Worm (Caenorhabditis elegans) whole organism, L3 larva: ENCODE measurements around the gene T28D9.11.

Source experiments
- R02D3.7 ChIP-seq: fragments of 150-350 bp; optimal IDR thresholded peaks from 2 replicates; lab custom pipeline; 2014; ENCODE audit warnings: missing biosample characterization, missing genetic modification characterization
- ZK546.5 ChIP-seq: sonication (generic microtip); optimal IDR thresholded peaks from 2 replicates; lab custom pipeline; 2017; ENCODE audit warnings: missing biosample characterization, missing genetic modification characterization
- aly-2 ChIP-seq: fragments of 150-350 bp; optimal IDR thresholded peaks from 2 replicates; lab custom pipeline; 2014; ENCODE audit warnings: missing biosample characterization, missing genetic modification characterization
- ama-1 ChIP-seq: fragments of 150-350 bp; optimal IDR thresholded peaks from 2 replicates; lab custom pipeline; 2018
- ceh-16 ChIP-seq: sonication (generic microtip); optimal IDR thresholded peaks from 2 replicates; lab custom pipeline; 2017; ENCODE audit warnings: missing biosample characterization, missing genetic modification characterization
- ceh-28 ChIP-seq: fragments of 150-350 bp; optimal IDR thresholded peaks from 2 replicates; lab custom pipeline; 2014; ENCODE audit warnings: missing biosample characterization, missing genetic modification reagents, missing genetic modification characterization
- ceh-82 ChIP-seq: fragments of 150-350 bp; optimal IDR thresholded peaks from 2 replicates; lab custom pipeline; 2014; ENCODE audit warnings: missing biosample characterization, missing genetic modification characterization
- ceh-9 ChIP-seq: sonication (generic microtip); optimal IDR thresholded peaks from 2 replicates; lab custom pipeline; 2018; ENCODE audit warnings: missing biosample characterization, missing genetic modification characterization
- egl-27 ChIP-seq: sonication (generic microtip); optimal IDR thresholded peaks from 4 replicates; lab custom pipeline; 2017; ENCODE audit warnings: missing biosample characterization, missing genetic modification reagents, missing genetic modification characterization
- egl-5 ChIP-seq: fragments of 150-350 bp; optimal IDR thresholded peaks from 2 replicates; lab custom pipeline; 2017; ENCODE audit warnings: missing biosample characterization, missing genetic modification reagents, missing genetic modification characterization, inconsistent platforms
- elt-1 ChIP-seq: fragments of 150-350 bp; optimal IDR thresholded peaks from 2 replicates; lab custom pipeline; 2014; ENCODE audit warnings: missing biosample characterization, missing genetic modification characterization
- elt-2 ChIP-seq: sonication (generic microtip); optimal IDR thresholded peaks from 2 replicates; lab custom pipeline; 2016; ENCODE audit warnings: missing genetic modification reagents, mild to moderate bottlenecking, missing genetic modification characterization, missing compliant biosample characterization
- eor-1 ChIP-seq, 2 experiments: fragments of 150-350 bp; optimal IDR thresholded peaks; 2 replicates each; lab custom pipeline; 2014 to 2018; ENCODE audit warnings: missing biosample characterization in 2 of 2, missing genetic modification characterization in 2 of 2
- fkh-10 ChIP-seq: sonication (generic microtip); optimal IDR thresholded peaks from 2 replicates; lab custom pipeline; 2017; ENCODE audit warnings: missing biosample characterization, missing genetic modification reagents, missing genetic modification characterization
- fkh-2 ChIP-seq: fragments of 150-350 bp; optimal IDR thresholded peaks from 2 replicates; lab custom pipeline; 2014; ENCODE audit warnings: missing biosample characterization, missing genetic modification reagents, missing genetic modification characterization
- jun-1 ChIP-seq: fragments of 150-350 bp; optimal IDR thresholded peaks from 2 replicates; lab custom pipeline; 2014; ENCODE audit warnings: missing biosample characterization, missing genetic modification reagents, missing genetic modification characterization
- lin-15B ChIP-seq: fragments of 150-350 bp; optimal IDR thresholded peaks from 2 replicates; lab custom pipeline; 2014; ENCODE audit warnings: missing biosample characterization, missing genetic modification characterization
- lin-39 ChIP-seq: fragments of 150-350 bp; optimal IDR thresholded peaks from 2 replicates; lab custom pipeline; 2018; ENCODE audit warnings: missing biosample characterization, missing genetic modification reagents, missing genetic modification characterization
- lsy-12 ChIP-seq: sonication (generic microtip); optimal IDR thresholded peaks from 2 replicates; lab custom pipeline; 2016; ENCODE audit warnings: mild to moderate bottlenecking, missing genetic modification characterization, missing compliant biosample characterization
- mdl-1 ChIP-seq: fragments of 150-350 bp; optimal IDR thresholded peaks from 2 replicates; lab custom pipeline; 2014; ENCODE audit warnings: missing biosample characterization, missing genetic modification characterization
- mml-1 ChIP-seq: fragments of 150-350 bp; sonication (generic microtip); optimal IDR thresholded peaks from 3 replicates; lab custom pipeline; 2014; ENCODE audit warnings: missing biosample characterization, missing genetic modification characterization
- nfya-1 ChIP-seq: sonication (generic microtip); optimal IDR thresholded peaks from 2 replicates; lab custom pipeline; 2017; ENCODE audit warnings: missing genetic modification characterization, mild to moderate bottlenecking, missing compliant biosample characterization, antibody characterized with exemption, moderate library complexity; ENCODE audit not compliant: insufficient read depth
- nhr-11 ChIP-seq: fragments of 150-350 bp; optimal IDR thresholded peaks from 2 replicates; lab custom pipeline; 2014; ENCODE audit warnings: missing biosample characterization, missing genetic modification characterization
- nhr-12 ChIP-seq: fragments of 150-350 bp; optimal IDR thresholded peaks from 2 replicates; lab custom pipeline; 2014; ENCODE audit warnings: missing biosample characterization, missing genetic modification characterization
- nhr-237 ChIP-seq: fragments of 150-350 bp; optimal IDR thresholded peaks from 2 replicates; lab custom pipeline; 2014; ENCODE audit warnings: missing biosample characterization, missing genetic modification characterization
- nhr-25 ChIP-seq: sonication (generic microtip); optimal IDR thresholded peaks from 2 replicates; lab custom pipeline; 2017; ENCODE audit warnings: missing biosample characterization, missing genetic modification characterization
- nhr-28 ChIP-seq: fragments of 150-350 bp; optimal IDR thresholded peaks from 2 replicates; lab custom pipeline; 2014; ENCODE audit warnings: missing biosample characterization, missing genetic modification characterization
- nhr-43 ChIP-seq: sonication (generic microtip); optimal IDR thresholded peaks from 2 replicates; lab custom pipeline; 2016; ENCODE audit warnings: mild to moderate bottlenecking, missing genetic modification characterization, missing compliant biosample characterization; ENCODE audit not compliant: poor library complexity, severe bottlenecking
- nhr-67 ChIP-seq: fragments of 150-350 bp; optimal IDR thresholded peaks from 2 replicates; lab custom pipeline; 2014; ENCODE audit warnings: missing biosample characterization, missing genetic modification characterization
- nhr-77 ChIP-seq: fragments of 150-350 bp; optimal IDR thresholded peaks from 2 replicates; lab custom pipeline; 2014; ENCODE audit warnings: missing biosample characterization, missing genetic modification characterization
- pha-4 ChIP-seq: fragments of 150-350 bp; optimal IDR thresholded peaks from 2 replicates; lab custom pipeline; 2014; ENCODE audit warnings: missing biosample characterization, missing genetic modification reagents, missing genetic modification characterization
- pqm-1 ChIP-seq: fragments of 150-350 bp; optimal IDR thresholded peaks from 2 replicates; lab custom pipeline; 2017; ENCODE audit warnings: missing biosample characterization, missing genetic modification characterization, inconsistent platforms
- sea-2 ChIP-seq: fragments of 150-350 bp; sonication (generic microtip); optimal IDR thresholded peaks from 4 replicates; lab custom pipeline; 2014; ENCODE audit warnings: missing biosample characterization, missing genetic modification reagents, missing genetic modification characterization
- skn-1 ChIP-seq: fragments of 150-350 bp; optimal IDR thresholded peaks from 2 replicates; lab custom pipeline; 2014; ENCODE audit warnings: missing biosample characterization, missing genetic modification characterization
- snpc-4 ChIP-seq: fragments of 150-350 bp; optimal IDR thresholded peaks from 2 replicates; lab custom pipeline; 2014; ENCODE audit warnings: missing biosample characterization, missing genetic modification characterization
- unc-39 ChIP-seq: sonication (generic microtip); optimal IDR thresholded peaks from 4 replicates; lab custom pipeline; 2017; ENCODE audit warnings: missing biosample characterization, missing genetic modification characterization
- unc-62 ChIP-seq: fragments of 150-350 bp; sonication (generic microtip); optimal IDR thresholded peaks from 4 replicates; lab custom pipeline; 2014; ENCODE audit warnings: missing biosample characterization, missing genetic modification reagents, missing genetic modification characterization
- zag-1 ChIP-seq: fragments of 150-350 bp; optimal IDR thresholded peaks from 2 replicates; lab custom pipeline; 2014; ENCODE audit warnings: missing biosample characterization, missing genetic modification characterization
- ztf-4 ChIP-seq: fragments of 150-350 bp; optimal IDR thresholded peaks from 2 replicates; lab custom pipeline; 2014; ENCODE audit warnings: missing biosample characterization, missing genetic modification characterization

Gene T28D9.11

ce11 chrII:6521316-6521715 lies 29.5 kb upstream of the T28D9.11 start, which contains the start of gene toe-2:
TSS of gene toe-2 (minus strand) at chrII:6521385.
- peak; percentile 18 for TF ChIP-seq pqm-1 (tag; lab: Kevin White, UChicago)
- TF ChIP-seq ama-1 (lab: Kevin White, UChicago) = no peak
- TF ChIP-seq unc-39 (tag; lab: Kevin White, UChicago) = no peak
- peak; percentile 55 for TF ChIP-seq elt-2 (tag; lab: Kevin White, UChicago)
- TF ChIP-seq, all 47 proteins: peak for 2

ce11 chrII:6520103-6520502 lies 28.3 kb upstream of the T28D9.11 start:
- TF ChIP-seq ceh-9 (tag; lab: Kevin White, UChicago) = no peak
- TF ChIP-seq nhr-28 (tag; lab: Kevin White, UChicago) = no peak
- TF ChIP-seq lin-39 = no peak
- TF ChIP-seq pqm-1 (tag; lab: Kevin White, UChicago) = peak; percentile 91
- peak; percentile 89 for TF ChIP-seq elt-2 (tag; lab: Kevin White, UChicago)
- TF ChIP-seq, all 47 proteins: peak for 2

ce11 chrII:6519703-6520102 lies 27.9 kb upstream of the T28D9.11 start:
- TF ChIP-seq ama-1 (lab: Kevin White, UChicago) (no peak), nhr-77 (tag; lab: Kevin White, UChicago) (no peak), egl-27 (tag; lab: Kevin White, UChicago) (no peak), egl-5 (tag; lab: Kevin White, UChicago) (no peak), ZK546.5 (tag; lab: Kevin White, UChicago) (no peak), ceh-82 (tag; lab: Kevin White, UChicago) (no peak), ceh-28 (tag; lab: Kevin White, UChicago) (no peak), lin-39 (no peak), nhr-25 (tag; lab: Kevin White, UChicago) (no peak), nfya-1 (tag; lab: Kevin White, UChicago) (no peak)

ce11 chrII:6516276-6516675 lies 24.5 kb upstream of the T28D9.11 start, which contains the start of gene C56E6.7:
TSS of gene C56E6.7 (plus strand) at chrII:6516576.
- TF ChIP-seq ZK546.5 (tag; lab: Kevin White, UChicago) (no peak), jun-1 (tag; lab: Kevin White, UChicago) (no peak), elt-1 (tag; lab: Kevin White, UChicago) (no peak), fkh-10 (GFP tag; lab: Kevin White, UChicago) (no peak), nhr-12 (no peak), zag-1 (tag; lab: Kevin White, UChicago) (no peak), mml-1 (tag; lab: Kevin White, UChicago) (no peak), nhr-237 (no peak), ztf-4 (tag; lab: Kevin White, UChicago) (no peak), ceh-28 (tag; lab: Kevin White, UChicago) (no peak), lin-15B (tag; lab: Kevin White, UChicago) (no peak), nhr-77 (tag; lab: Kevin White, UChicago) (no peak), pha-4 (tag; lab: Kevin White, UChicago) (no peak), nhr-11 (tag; lab: Kevin White, UChicago) (no peak), nhr-67 (no peak), fkh-2 (tag; lab: Kevin White, UChicago) (no peak), eor-1 (tag; optimal IDR thresholded peaks at IDR 0.05; lab: Kevin White, UChicago) (no peak), aly-2 (no peak), R02D3.7 (tag; lab: Kevin White, UChicago) (no peak), nhr-43 (no peak)

- TF ChIP-seq snpc-4 (no peak), elt-2 (tag; lab: Kevin White, UChicago) (no peak), mdl-1 (no peak), lsy-12 (tag; lab: Kevin White, UChicago) (no peak), sea-2 (GFP tag; lab: Kevin White, UChicago) (no peak), unc-62 (GFP tag; lab: Kevin White, UChicago) (no peak), egl-5 (tag; lab: Kevin White, UChicago) (no peak), skn-1 (tag; lab: Kevin White, UChicago) (no peak), unc-39 (tag; lab: Kevin White, UChicago) (no peak), nhr-28 (tag; lab: Kevin White, UChicago) (no peak), pqm-1 (tag; lab: Kevin White, UChicago) (no peak), ceh-16 (no peak), egl-27 (tag; lab: Kevin White, UChicago) (no peak)
These were observed 22.1 kb upstream of the T28D9.11 start, which contains the start of gene R05G9R.1 for ce11 chrII:6513911-6514310. TSS of gene R05G9R.1 (minus strand) at chrII:6514011.
